Fruit fly (Drosophila melanogaster) Kc167 (cell line): Measurements from ENCODE around the gene CG5421.

Experiments
- h ChIP-seq: fragments of >200 bp; optimal IDR thresholded peaks from 3 replicates; lab custom pipeline; 2018; ENCODE audit warnings: missing external identifiers
- insv ChIP-seq: fragments of >200 bp; optimal IDR thresholded peaks from 3 replicates; lab custom pipeline; 2018; ENCODE audit warnings: missing external identifiers
- psq ChIP-seq: fragments of >200 bp; optimal IDR thresholded peaks from 2 replicates; lab custom pipeline; 2017; ENCODE audit warnings: missing external identifiers

- TF ChIP-seq insv (lab: Kevin White, UChicago) (no peak), psq (no peak), h (no peak)
Measured at dm6 chr2L:12479994-12480393, 32.1 kb upstream of the CG5421 start.
